Fruit fly (Drosophila melanogaster) whole organism, wandering third instar larva: ENCODE measurements around the gene CG3902.
A peak's percentile ranks its signal among the peaks of the same experiment; 100 is the strongest.

Source experiments
- Abd-B ChIP-seq: fragments of >200 bp; optimal IDR thresholded peaks from 2 replicates; lab custom pipeline; 2017; ENCODE audit warnings: missing biosample characterization, missing genetic modification characterization
- CG32264 ChIP-seq: fragments of 200-800 bp; sonication (Bioruptor generic); optimal IDR thresholded peaks from 2 replicates; lab custom pipeline; 2016; ENCODE audit warnings: missing biosample characterization, missing genetic modification characterization
- CG9705 ChIP-seq: fragments of 200-800 bp; sonication (Bioruptor generic); optimal IDR thresholded peaks from 2 replicates; lab custom pipeline; 2018; ENCODE audit warnings: missing biosample characterization, mild to moderate bottlenecking, missing genetic modification characterization
- CrebA ChIP-seq: fragments of 200-800 bp; sonication (Bioruptor generic); optimal IDR thresholded peaks from 2 replicates; lab custom pipeline; 2016; ENCODE audit warnings: missing biosample characterization, mild to moderate bottlenecking, missing genetic modification characterization, borderline replicate concordance
- Dfd ChIP-seq: fragments of >200 bp; optimal IDR thresholded peaks from 2 replicates; lab custom pipeline; 2017; ENCODE audit warnings: missing biosample characterization, missing genetic modification characterization
- Dif ChIP-seq: fragments of 200-275, 200-300 bp; sonication (Bioruptor generic); optimal IDR thresholded peaks from 2 replicates; lab custom pipeline; 2018; ENCODE audit warnings: missing biosample characterization, missing genetic modification characterization; ENCODE audit not compliant: partially characterized antibody
- GATAd ChIP-seq: sonication (Bioruptor generic); optimal IDR thresholded peaks from 2 replicates; lab custom pipeline; 2016; ENCODE audit warnings: missing biosample characterization, missing genetic modification characterization
- Hnf4 ChIP-seq: fragments of 200-800 bp; sonication (Bioruptor generic); optimal IDR thresholded peaks from 2 replicates; lab custom pipeline; 2016; ENCODE audit warnings: missing biosample characterization, mild to moderate bottlenecking, missing genetic modification characterization
- Jra ChIP-seq: sonication (Bioruptor generic); optimal IDR thresholded peaks from 2 replicates; lab custom pipeline; 2016; ENCODE audit warnings: missing biosample characterization, missing genetic modification characterization
- Mio ChIP-seq: sonication (Bioruptor generic); optimal IDR thresholded peaks from 2 replicates; lab custom pipeline; 2016; ENCODE audit warnings: missing biosample characterization, missing genetic modification characterization
- Myc ChIP-seq: fragments of >200 bp; optimal IDR thresholded peaks from 2 replicates; lab custom pipeline; 2017
- OdsH ChIP-seq: fragments of 200-800 bp; sonication (Bioruptor generic); optimal IDR thresholded peaks from 2 replicates; lab custom pipeline; 2016; ENCODE audit warnings: missing biosample characterization, mild to moderate bottlenecking, missing genetic modification characterization
- Rel ChIP-seq, 2 experiments: fragments of 200-800 bp; sonication (Bioruptor generic) in 1 of 2; optimal IDR thresholded peaks; 2 replicates in 1 of 2; 3 replicates in 1 of 2; lab custom pipeline; 2016 to 2019; ENCODE audit warnings: mild to moderate bottlenecking in 2 of 2, missing biosample characterization in 2 of 2, missing genetic modification characterization in 2 of 2, moderate library complexity in 1 of 2
- Sp1 ChIP-seq: fragments of 200-800 bp; sonication (Bioruptor generic); optimal IDR thresholded peaks from 3 replicates; lab custom pipeline; 2019; ENCODE audit warnings: missing biosample characterization, mild to moderate bottlenecking, missing genetic modification characterization, moderate library complexity
- br ChIP-seq: fragments of 200-800 bp; sonication (Bioruptor generic); optimal IDR thresholded peaks from 2 replicates; lab custom pipeline; 2016; ENCODE audit warnings: missing biosample characterization, missing genetic modification characterization
- brk ChIP-seq: fragments of 200-800 bp; sonication (Bioruptor generic); optimal IDR thresholded peaks from 2 replicates; lab custom pipeline; 2016; ENCODE audit warnings: missing biosample characterization, mild to moderate bottlenecking, missing genetic modification characterization
- dl ChIP-seq, 2 experiments: fragments of 175-275, 200-275 bp in 1 of 2; fragments of 200-275 bp in 1 of 2; sonication (Bioruptor generic); optimal IDR thresholded peaks; lab custom pipeline; 2018; ENCODE audit warnings: mild to moderate bottlenecking in 2 of 2, missing biosample characterization in 2 of 2, missing genetic modification characterization in 2 of 2, moderate library complexity in 2 of 2; ENCODE audit not compliant: partially characterized antibody in 2 of 2, insufficient read depth in 1 of 2
- ey ChIP-seq: fragments of 200-800 bp; sonication (Bioruptor generic); optimal IDR thresholded peaks from 2 replicates; lab custom pipeline; 2016; ENCODE audit warnings: missing biosample characterization, missing genetic modification characterization
- foxo ChIP-seq, 2 experiments: fragments of 200-800 bp; sonication (Bioruptor generic); optimal IDR thresholded peaks; 2 replicates in 1 of 2; 3 replicates in 1 of 2; lab custom pipeline; 2016 to 2017; ENCODE audit warnings: missing biosample characterization in 2 of 2, missing genetic modification characterization in 2 of 2
- fru ChIP-seq: fragments of 200-800 bp; sonication (Bioruptor generic); optimal IDR thresholded peaks from 3 replicates; lab custom pipeline; 2016; ENCODE audit warnings: missing biosample characterization, mild to moderate bottlenecking, missing genetic modification characterization
- h ChIP-seq: fragments of 200-800 bp; sonication (Bioruptor generic); optimal IDR thresholded peaks from 3 replicates; lab custom pipeline; 2016; ENCODE audit warnings: missing biosample characterization, mild to moderate bottlenecking, missing genetic modification characterization
- jim ChIP-seq: fragments of 175-275, 200-325 bp; sonication (Bioruptor generic); optimal IDR thresholded peaks from 2 replicates; lab custom pipeline; 2016; ENCODE audit warnings: missing biosample characterization, mild to moderate bottlenecking, missing genetic modification characterization
- pan ChIP-seq: fragments of >200 bp; optimal IDR thresholded peaks from 2 replicates; lab custom pipeline; 2017
- psq ChIP-seq: fragments of 200-800 bp; sonication (Bioruptor generic); optimal IDR thresholded peaks from 3 replicates; lab custom pipeline; 2017; ENCODE audit warnings: missing biosample characterization, mild to moderate bottlenecking, missing genetic modification characterization, moderate library complexity
- rgr ChIP-seq: fragments of 200-800 bp; sonication (Bioruptor generic); optimal IDR thresholded peaks from 3 replicates; lab custom pipeline; 2016; ENCODE audit warnings: missing biosample characterization, mild to moderate bottlenecking, missing genetic modification characterization
- sage ChIP-seq: fragments of 200-800 bp; sonication (Bioruptor generic); optimal IDR thresholded peaks from 2 replicates; lab custom pipeline; 2016; ENCODE audit warnings: missing biosample characterization, mild to moderate bottlenecking, missing genetic modification characterization
- sv ChIP-seq: fragments of 200-800 bp; sonication (Bioruptor generic); optimal IDR thresholded peaks from 3 replicates; lab custom pipeline; 2016; ENCODE audit warnings: missing biosample characterization, missing genetic modification characterization
- tai ChIP-seq: sonication (Bioruptor generic); optimal IDR thresholded peaks from 2 replicates; lab custom pipeline; 2016; ENCODE audit warnings: missing biosample characterization, missing genetic modification characterization
- usp ChIP-seq: fragments of >200 bp; optimal IDR thresholded peaks from 2 replicates; lab custom pipeline; 2017; ENCODE audit warnings: missing biosample characterization, missing genetic modification characterization
- woc ChIP-seq: sonication (Bioruptor generic); optimal IDR thresholded peaks from 2 replicates; lab custom pipeline; 2016; ENCODE audit warnings: missing biosample characterization, mild to moderate bottlenecking, missing genetic modification characterization

Gene CG3902

dm6 chr3L:18854412-18854811 is 43.7 kb downstream of the CG3902 start:
- TF ChIP-seq fru (no peak), sv (GFP tag; lab: Kevin White, UChicago) (no peak), Hnf4 (no peak), CG9705 (GFP tag; lab: Kevin White, UChicago) (no peak), CG32264 (GFP tag; lab: Kevin White, UChicago) (no peak)

dm6 chr3L:18853439-18853838 is 44.7 kb downstream of the CG3902 start:
- no peak for TF ChIP-seq GATAd
- no peak for TF ChIP-seq Jra
- no peak for TF ChIP-seq Abd-B (GFP tag; lab: Kevin White, UChicago)
- TF ChIP-seq fru: no peak
- TF ChIP-seq Hnf4: no peak
- TF ChIP-seq sv (GFP tag; lab: Kevin White, UChicago): no peak
- TF ChIP-seq usp: no peak
- TF ChIP-seq Rel (GFP tag; optimal IDR thresholded peaks at IDR 0.05; lab: Kevin White, UChicago): no peak
- no peak for TF ChIP-seq Rel (tag; optimal IDR thresholded peaks at IDR 0.05; lab: Kevin White, UChicago)
- TF ChIP-seq sage: no peak
- no peak for TF ChIP-seq pan (lab: Kevin White, UChicago)
- TF ChIP-seq h (GFP tag; lab: Kevin White, UChicago): no peak
- no peak for TF ChIP-seq br

- peak; percentile 56 for TF ChIP-seq Dfd (GFP tag; lab: Kevin White, UChicago)
- TF ChIP-seq Dif (GFP tag; lab: Kevin White, UChicago): no peak
Measured at dm6 chr3L:18852223-18852622, 45.9 kb downstream of the CG3902 start.

- TF ChIP-seq ey (GFP tag; lab: Kevin White, UChicago) (peak; percentile 18), sv (GFP tag; lab: Kevin White, UChicago) (peak; percentile 44), Myc (peak; percentile 64), br (no peak), foxo (GFP tag; optimal IDR thresholded peaks at IDR 0.05; lab: Kevin White, UChicago) (peak in 1 of 2 experiments; percentile 33), Hnf4 (peak; percentile 41), fru (peak; percentile 52), CG9705 (GFP tag; lab: Kevin White, UChicago) (no peak), tai (no peak), h (GFP tag; lab: Kevin White, UChicago) (peak; percentile 45), Rel (GFP tag; optimal IDR thresholded peaks at IDR 0.05; lab: Kevin White, UChicago) (no peak), Rel (tag; optimal IDR thresholded peaks at IDR 0.05; lab: Kevin White, UChicago) (no peak), CrebA (GFP tag; lab: Kevin White, UChicago) (peak; percentile 38), sage (no peak), Dif (GFP tag; lab: Kevin White, UChicago) (no peak), jim (GFP tag; lab: Kevin White, UChicago) (no peak)
Measured at dm6 chr3L:18848436-18848835, 49.7 kb downstream of the CG3902 start.

- TF ChIP-seq Hnf4 (no peak), dl (GFP tag; optimal IDR thresholded peaks at IDR 0.05; lab: Kevin White, UChicago; ENCODE audit: insufficient read depth in 1 of 2, partially characterized antibody in 2 of 2) (peak in 1 of 2 experiments; percentile 55), Dif (GFP tag; lab: Kevin White, UChicago) (peak; percentile 70), fru (peak; percentile 96), woc (GFP tag; lab: Kevin White, UChicago) (peak; percentile 2)
Measured at dm6 chr3L:18846272-18846741, 51.8 kb downstream of the CG3902 start.

- TF ChIP-seq psq (GFP tag; lab: Kevin White, UChicago) (no peak), CG32264 (GFP tag; lab: Kevin White, UChicago) (no peak), h (GFP tag; lab: Kevin White, UChicago) (no peak), brk (GFP tag; lab: Kevin White, UChicago) (no peak), ey (GFP tag; lab: Kevin White, UChicago) (no peak), jim (GFP tag; lab: Kevin White, UChicago) (no peak), sage (no peak), OdsH (GFP tag; lab: Kevin White, UChicago) (no peak), Mio (GFP tag; lab: Kevin White, UChicago) (no peak), Hnf4 (no peak), Sp1 (no peak), rgr (GFP tag; lab: Kevin White, UChicago) (no peak), tai (no peak), pan (lab: Kevin White, UChicago) (no peak), dl (GFP tag; optimal IDR thresholded peaks at IDR 0.05; lab: Kevin White, UChicago; ENCODE audit: insufficient read depth in 1 of 2, partially characterized antibody in 2 of 2) (no peak), usp (no peak), CrebA (GFP tag; lab: Kevin White, UChicago) (no peak)
Measured at dm6 chr3L:18846233-18846271, 52.0 kb downstream of the CG3902 start, which contains the start of gene Indy. Indy (minus strand) TSS chr3L:18846267.
